Worm (Caenorhabditis elegans): ENCODE data around the gene srx-22.

Gene srx-22

DNA sequence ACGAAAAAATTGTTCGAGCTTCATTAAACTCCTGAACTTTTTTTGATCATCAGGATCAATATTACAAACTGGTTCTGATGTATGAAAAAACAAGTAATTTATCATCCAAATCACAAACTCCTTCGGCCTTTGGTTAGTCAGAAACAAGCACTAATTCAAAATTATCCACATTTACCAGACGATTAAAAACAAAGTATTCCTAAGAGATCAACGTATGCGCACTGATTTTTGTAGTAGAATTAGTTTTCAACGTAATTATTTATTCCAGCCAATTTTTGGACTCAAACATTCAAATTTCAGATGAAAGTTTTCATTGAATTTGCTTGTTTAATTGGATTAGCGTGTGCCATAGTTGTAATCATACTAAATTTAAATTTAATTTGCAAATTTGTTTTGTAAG lies 27.2 kb downstream of the srx-22 start, which contains the start of gene srbc-38:
TSS of gene srbc-38 (plus strand) at position 301 of the 400 bp plus-strand sequence.
- TF ChIP-seq arid-1 (GFP tag; conservative IDR thresholded peaks at IDR 0.05) (no peak), dpl-1 (GFP tag; optimal IDR thresholded peaks at IDR 0.05) (no peak), zfp-3 (GFP tag; conservative IDR thresholded peaks at IDR 0.05) (no peak), F26F4.8 (GFP tag; conservative IDR thresholded peaks at IDR 0.05) (no peak), lin-15B (tag; optimal IDR thresholded peaks at IDR 0.05) (no peak), nhr-76 (tag; optimal IDR thresholded peaks at IDR 0.05) (no peak), snpc-1.2 (GFP tag; IDR thresholded peaks at IDR 0.05) (no peak), mdl-1 (tag; optimal IDR thresholded peaks at IDR 0.05) (no peak), duxl-1 (tag; optimal IDR thresholded peaks at IDR 0.05; ENCODE audit: poor library complexity) (no peak), nhr-10 (tag; optimal IDR thresholded peaks at IDR 0.05) (no peak), madf-9 (GFP tag; conservative IDR thresholded peaks at IDR 0.05) (no peak), R02D3.7 (tag; optimal IDR thresholded peaks at IDR 0.05) (no peak), zfp-2 (tag; optimal IDR thresholded peaks at IDR 0.05) (no peak), jun-1 (tag; optimal IDR thresholded peaks at IDR 0.05) (no peak), Y5F2A.4 (GFP tag; optimal IDR thresholded peaks at IDR 0.05) (no peak), gei-8 (GFP tag; optimal IDR thresholded peaks at IDR 0.05) (no peak), ceh-82 (tag; optimal IDR thresholded peaks at IDR 0.05) (no peak), nhr-237 (tag; optimal IDR thresholded peaks at IDR 0.05) (no peak), egl-27 (tag; optimal IDR thresholded peaks at IDR 0.05) (no peak), rbr-2 (tag; optimal IDR thresholded peaks at IDR 0.05) (no peak)

DNA sequence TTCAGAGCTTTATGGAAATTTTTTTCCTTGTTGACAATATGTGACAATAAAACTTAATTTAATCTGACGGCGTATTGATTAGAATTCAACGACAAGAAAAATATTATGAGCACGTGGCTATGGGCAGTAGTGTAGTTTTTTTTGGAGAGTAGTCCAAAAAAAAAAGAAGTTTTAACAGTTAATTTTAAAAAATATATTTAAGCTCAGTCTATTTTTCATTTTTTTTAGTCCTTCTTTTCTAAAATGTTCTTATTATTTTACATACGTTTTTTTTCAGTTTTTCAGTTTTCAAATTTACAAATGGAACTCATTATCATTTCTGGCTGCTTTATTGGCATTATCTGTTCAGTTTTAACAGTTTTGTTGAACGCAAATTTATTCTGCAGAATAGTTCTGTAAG lies 29.0 kb downstream of the srx-22 start, which contains the start of gene srbc-39:
TSS of gene srbc-39 (plus strand) at position 301 of the 400 bp plus-strand sequence.
- TF ChIP-seq fos-1 (tag; optimal IDR thresholded peaks at IDR 0.05) (no peak), saeg-2 (GFP tag; IDR thresholded peaks at IDR 0.05) (no peak), gei-8 (GFP tag; optimal IDR thresholded peaks at IDR 0.05) (no peak), ZK337.2 (GFP tag; IDR thresholded peaks at IDR 0.05) (no peak), F44E2.7 (GFP tag; IDR thresholded peaks at IDR 0.05) (no peak)

DNA sequence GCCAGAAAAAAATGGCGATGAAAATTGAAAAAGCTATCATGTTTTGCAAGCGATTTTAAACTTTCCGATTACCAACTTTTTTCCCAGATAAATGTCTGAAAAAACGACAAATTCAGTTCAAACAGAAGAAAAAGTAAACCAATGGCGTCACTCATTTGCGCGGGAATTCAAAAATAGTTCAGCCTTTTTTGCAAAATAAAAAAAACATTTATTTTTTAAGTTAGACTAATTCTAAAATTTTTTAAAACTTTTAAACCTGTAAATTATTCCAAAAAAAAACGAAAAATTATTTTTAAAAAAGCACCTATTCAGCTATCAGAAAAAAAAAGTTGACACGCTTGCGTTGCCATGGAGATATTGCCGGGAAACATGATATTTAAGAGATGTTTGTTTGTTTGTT lies 33.1 kb downstream of the srx-22 start, which contains the start of gene cyp-33C11:
TSS of gene cyp-33C11 (minus strand) at position 101 of the 400 bp plus-strand sequence.
- TF ChIP-seq snpc-4 (tag; optimal IDR thresholded peaks at IDR 0.05) = no peak
- no peak for TF ChIP-seq lin-38 (GFP tag; IDR thresholded peaks at IDR 0.05)
- no peak for TF ChIP-seq mxl-2 (GFP tag; conservative IDR thresholded peaks at IDR 0.05)
- no peak for TF ChIP-seq egl-43 (GFP tag; IDR thresholded peaks at IDR 0.05)
- no peak for TF ChIP-seq T20F7.1 (GFP tag; optimal IDR thresholded peaks at IDR 0.05)
- no peak for TF ChIP-seq D1046.2 (GFP tag; IDR thresholded peaks at IDR 0.05)
- no peak for TF ChIP-seq mdt-29 (GFP tag; IDR thresholded peaks at IDR 0.05)
- no peak for TF ChIP-seq nhr-6 (tag; optimal IDR thresholded peaks at IDR 0.05)
- no peak for TF ChIP-seq ztf-7 (tag; optimal IDR thresholded peaks at IDR 0.05)
- TF ChIP-seq lsy-2 (tag; optimal IDR thresholded peaks at IDR 0.05) = no peak
- TF ChIP-seq ces-1 (GFP tag; optimal IDR thresholded peaks at IDR 0.05) = no peak

DNA sequence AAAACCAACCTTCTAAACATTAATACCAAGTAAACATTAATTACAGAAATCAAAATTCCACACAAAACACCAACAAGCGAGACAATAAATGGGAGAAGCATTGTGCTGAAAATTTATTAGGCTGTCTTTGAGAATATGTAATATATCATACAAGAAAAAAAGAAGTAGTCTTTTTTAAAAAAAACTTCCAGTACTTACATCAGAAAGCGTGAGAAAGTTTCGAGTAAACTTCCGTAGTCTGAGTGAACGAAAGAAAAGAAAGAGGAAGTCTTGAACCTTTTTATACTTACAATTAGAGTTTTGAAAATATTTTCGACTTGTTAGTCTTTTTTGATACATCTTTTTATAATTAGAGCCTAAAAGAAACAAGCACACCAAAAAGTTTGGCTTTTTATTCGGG lies 40.0 kb downstream of the srx-22 start, which contains the start of gene srbc-40:
TSS of gene srbc-40 (minus strand) at position 101 of the 400 bp plus-strand sequence.
- no peak for TF ChIP-seq ztf-7 (tag; optimal IDR thresholded peaks at IDR 0.05)
- no peak for TF ChIP-seq php-3 (GFP tag; IDR thresholded peaks at IDR 0.05)
- TF ChIP-seq aha-1 (tag) = no peak
- TF ChIP-seq gei-8 (GFP tag; optimal IDR thresholded peaks at IDR 0.05) = no peak
- no peak for TF ChIP-seq lin-1 (GFP tag; IDR thresholded peaks at IDR 0.05)
- no peak for TF ChIP-seq unc-39 (tag; optimal IDR thresholded peaks at IDR 0.05)
- TF ChIP-seq F49E8.2 (tag; optimal IDR thresholded peaks at IDR 0.05; ENCODE audit: borderline replicate concordance) = no peak
- TF ChIP-seq nhr-48 (tag; optimal IDR thresholded peaks at IDR 0.05) = no peak
- no peak for TF ChIP-seq mxl-2 (GFP tag; conservative IDR thresholded peaks at IDR 0.05)
